Worm (Caenorhabditis elegans) whole organism, L4/young adult: ENCODE measurements around the gene nspc-18.

Experiments
- W03F9.2 ChIP-seq: fragments of 150-350 bp; optimal IDR thresholded peaks from 2 replicates; lab custom pipeline; 2014; ENCODE audit warnings: missing biosample characterization, missing genetic modification characterization
- dao-5 ChIP-seq: sonication (generic microtip); optimal IDR thresholded peaks from 2 replicates; lab custom pipeline; 2016; ENCODE audit warnings: missing genotype, missing genetic modification characterization, moderate library complexity, missing compliant biosample characterization
- him-1 ChIP-seq: sonication (generic microtip); optimal IDR thresholded peaks from 2 replicates; lab custom pipeline; 2016; ENCODE audit warnings: missing genotype, missing genetic modification reagents, missing genetic modification characterization, missing compliant biosample characterization

ce11 chrX:14486503-14486902, 41.0 kb downstream of the nspc-18 start:
- TF ChIP-seq W03F9.2 (no peak), him-1 (no peak), dao-5 (no peak)
